Fruit fly (Drosophila melanogaster) whole organism: Measurements from ENCODE around the gene CtsF.

Source experiments
- CG8478 ChIP-seq: fragments of >200 bp; optimal IDR thresholded peaks from 2 replicates; lab custom pipeline; 2018; ENCODE audit warnings: inconsistent platforms
- Dll ChIP-seq: fragments of >200 bp; optimal IDR thresholded peaks from 2 replicates; lab custom pipeline; 2017
- EcR ChIP-seq, 2 experiments: fragments of >200 bp; optimal IDR thresholded peaks; 2 replicates each; lab custom pipeline; 2017; ENCODE audit warnings: missing biosample characterization in 2 of 2, missing genetic modification characterization in 2 of 2, missing genetic modification reagents in 2 of 2
- pan ChIP-seq: fragments of >200 bp; optimal IDR thresholded peaks from 2 replicates; lab custom pipeline; 2017

dm6 chr3R:5266282-5266681 is 14.7 kb upstream of the CtsF start:
- no peak for TF ChIP-seq EcR (GFP tag; optimal IDR thresholded peaks at IDR 0.05; lab: Kevin White, UChicago)
- TF ChIP-seq pan (lab: Kevin White, UChicago): no peak
- no peak for TF ChIP-seq CG8478 (lab: Kevin White, UChicago)
- TF ChIP-seq Dll (lab: Kevin White, UChicago): no peak
